Worm (Caenorhabditis elegans): ENCODE measurements around the gene F29B9.12.
"Not testable (repeated sequence)": the region's sequence is repeated elsewhere in the genome, so short reads cannot be mapped to it uniquely, and the experiment has no call there.

DNA sequence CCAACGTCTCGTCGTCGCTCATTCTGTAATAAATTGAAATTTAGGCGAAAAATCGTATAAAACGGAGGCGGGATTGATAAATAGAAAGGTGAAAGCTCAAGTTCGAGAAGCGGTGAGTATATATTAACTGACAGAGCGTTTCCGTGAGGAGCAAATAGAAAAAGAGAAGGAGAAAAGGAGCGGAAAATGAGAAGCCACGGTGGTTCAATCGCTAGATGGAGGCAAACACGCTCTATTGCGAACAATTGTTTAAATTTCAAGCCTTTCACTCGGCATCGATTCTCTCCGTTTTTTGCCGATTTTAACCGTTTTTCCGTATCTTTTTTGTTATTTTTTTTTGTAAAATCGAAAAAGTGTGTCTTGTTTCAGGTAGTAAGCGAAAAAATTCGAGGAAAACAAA, 46.4 kb downstream of the F29B9.12 start, which contains the start of gene miro-1:
- TF ChIP-seq W03F9.2, dao-5 (tag; optimal IDR thresholded peaks at IDR 0.05): not testable (repeated sequence)

All from whole organism, L4/young adult.